Worm (Caenorhabditis elegans) whole organism, late embryonic: ENCODE results near the gene C25D7.16.
"Not testable (repeated sequence)": the region's sequence is repeated elsewhere in the genome, so short reads cannot be mapped to it uniquely, and the experiment has no call there.

Source experiments
- C38D4.7 ChIP-seq: fragments of 200-800 bp; sonication (Bioruptor generic); optimal IDR thresholded peaks from 2 replicates; lab custom pipeline; 2018; ENCODE audit warnings: mild to moderate bottlenecking, missing genetic modification characterization, moderate library complexity, missing compliant biosample characterization
- K09A11.1 ChIP-seq: sonication (generic microtip); optimal IDR thresholded peaks from 2 replicates; lab custom pipeline; 2017; ENCODE audit warnings: antibody characterized with exemption, mild to moderate bottlenecking, missing genetic modification characterization, missing compliant biosample characterization; ENCODE audit not compliant: insufficient read depth
- ahr-1 ChIP-seq: sonication (generic microtip); optimal IDR thresholded peaks from 2 replicates; lab custom pipeline; 2016; ENCODE audit warnings: missing genetic modification characterization, missing compliant biosample characterization
- ceh-18 ChIP-seq: sonication (generic microtip); optimal IDR thresholded peaks from 2 replicates; lab custom pipeline; 2016; ENCODE audit warnings: missing genetic modification characterization, missing compliant biosample characterization
- ceh-2 ChIP-seq: sonication (generic microtip); optimal IDR thresholded peaks from 2 replicates; lab custom pipeline; 2016; ENCODE audit warnings: missing genotype, missing genetic modification characterization, missing compliant biosample characterization
- ceh-24 ChIP-seq: sonication (generic microtip); optimal IDR thresholded peaks from 2 replicates; lab custom pipeline; 2016; ENCODE audit warnings: mild to moderate bottlenecking, missing genetic modification characterization, missing compliant biosample characterization
- ceh-48 ChIP-seq: sonication (generic microtip); optimal IDR thresholded peaks from 2 replicates; lab custom pipeline; 2016; ENCODE audit warnings: missing genetic modification characterization, inconsistent platforms, missing compliant biosample characterization
- ceh-6 ChIP-seq: fragments of 200-800 bp; sonication (Bioruptor generic); optimal IDR thresholded peaks from 2 replicates; lab custom pipeline; 2018; ENCODE audit warnings: mild to moderate bottlenecking, missing genetic modification characterization, missing compliant biosample characterization
- ceh-9 ChIP-seq: sonication (generic microtip); optimal IDR thresholded peaks from 2 replicates; lab custom pipeline; 2016; ENCODE audit warnings: mild to moderate bottlenecking, missing genetic modification characterization, inconsistent platforms, missing compliant biosample characterization
- dmd-4 ChIP-seq: sonication (generic microtip); optimal IDR thresholded peaks from 2 replicates; lab custom pipeline; 2016; ENCODE audit warnings: borderline replicate concordance, missing genetic modification characterization, missing compliant biosample characterization
- dve-1 ChIP-seq: sonication (generic microtip); optimal IDR thresholded peaks from 2 replicates; lab custom pipeline; 2017; ENCODE audit warnings: antibody characterized with exemption, mild to moderate bottlenecking, missing genetic modification characterization, missing compliant biosample characterization
- elt-2 ChIP-seq: sonication (generic microtip); optimal IDR thresholded peaks from 2 replicates; lab custom pipeline; 2016; ENCODE audit warnings: missing genetic modification reagents, missing genetic modification characterization, missing compliant biosample characterization
- elt-4 ChIP-seq: sonication (generic microtip); optimal IDR thresholded peaks from 2 replicates; lab custom pipeline; 2016; ENCODE audit warnings: missing genetic modification characterization, missing compliant biosample characterization
- eyg-1 ChIP-seq: sonication (generic microtip); optimal IDR thresholded peaks from 2 replicates; lab custom pipeline; 2016; ENCODE audit warnings: missing genotype, missing genetic modification characterization, missing compliant biosample characterization
- fax-1 ChIP-seq: sonication (generic microtip); optimal IDR thresholded peaks from 2 replicates; lab custom pipeline; 2016; ENCODE audit warnings: missing genotype, missing genetic modification characterization, missing compliant biosample characterization
- fkh-10 ChIP-seq: fragments of 150-350 bp; optimal IDR thresholded peaks from 2 replicates; lab custom pipeline; 2014; ENCODE audit warnings: missing biosample characterization, missing genetic modification reagents, missing genetic modification characterization
- fkh-6 ChIP-seq: sonication (generic microtip); optimal IDR thresholded peaks from 2 replicates; lab custom pipeline; 2016; ENCODE audit warnings: missing genetic modification characterization, missing compliant biosample characterization
- hlh-13 ChIP-seq: fragments of 200-800 bp; sonication (Bioruptor generic); optimal IDR thresholded peaks from 2 replicates; lab custom pipeline; 2018; ENCODE audit warnings: mild to moderate bottlenecking, missing genetic modification characterization, missing compliant biosample characterization
- hlh-15 ChIP-seq: sonication (generic microtip); optimal IDR thresholded peaks from 2 replicates; lab custom pipeline; 2016; ENCODE audit warnings: missing genetic modification characterization, missing compliant biosample characterization
- madf-2 ChIP-seq: sonication (generic microtip); optimal IDR thresholded peaks from 2 replicates; lab custom pipeline; 2017; ENCODE audit warnings: missing genetic modification characterization, missing compliant biosample characterization
- mec-3 ChIP-seq: sonication (generic microtip); optimal IDR thresholded peaks from 2 replicates; lab custom pipeline; 2016; ENCODE audit warnings: borderline replicate concordance, missing genetic modification characterization, missing compliant biosample characterization
- nhr-11 ChIP-seq: fragments of 150-350 bp; optimal IDR thresholded peaks from 2 replicates; lab custom pipeline; 2014; ENCODE audit warnings: missing biosample characterization, missing genetic modification characterization
- nhr-232 ChIP-seq: sonication (generic microtip); optimal IDR thresholded peaks from 2 replicates; lab custom pipeline; 2016; ENCODE audit warnings: missing genetic modification characterization, missing compliant biosample characterization
- pag-3 ChIP-seq: sonication (generic microtip); optimal IDR thresholded peaks from 2 replicates; lab custom pipeline; 2016; ENCODE audit warnings: missing compliant biosample characterization, missing genetic modification characterization, borderline replicate concordance
- pha-4 ChIP-seq: fragments of 150-350 bp; optimal IDR thresholded peaks from 2 replicates; lab custom pipeline; 2018; ENCODE audit warnings: missing biosample characterization, missing genetic modification reagents, missing genetic modification characterization
- pqm-1 ChIP-seq: sonication (generic microtip); optimal IDR thresholded peaks from 2 replicates; lab custom pipeline; 2016; ENCODE audit warnings: missing genetic modification characterization, missing compliant biosample characterization
- pros-1 ChIP-seq: fragments of 150-350 bp; optimal IDR thresholded peaks from 2 replicates; lab custom pipeline; 2014; ENCODE audit warnings: missing biosample characterization, missing genetic modification reagents, missing genetic modification characterization
- ref-2 ChIP-seq: sonication (generic microtip); optimal IDR thresholded peaks from 2 replicates; lab custom pipeline; 2016; ENCODE audit warnings: missing genetic modification characterization, missing compliant biosample characterization
- sox-2 ChIP-seq: fragments of 200-800 bp; sonication (Bioruptor generic); IDR thresholded peaks from 2 replicates; pipeline ENCODE4 v1.3.6; 2022; ENCODE audit warnings: missing genetic modification reagents, missing genetic modification characterization, missing compliant biosample characterization
- unc-3 ChIP-seq, 2 experiments: fragments of 200-800 bp in 1 of 2; sonication (Bioruptor generic) in 1 of 2; sonication (generic microtip) in 1 of 2; conservative IDR thresholded peaks in 1 of 2; optimal IDR thresholded peaks in 1 of 2; 2 replicates each; pipeline versions ENCODE4 v1.3.6 to Lab custom; 2016 to 2022; ENCODE audit warnings: missing compliant biosample characterization in 2 of 2, missing genetic modification characterization in 2 of 2, missing genetic modification reagents in 1 of 2
- unc-86 ChIP-seq: sonication (generic microtip); optimal IDR thresholded peaks from 2 replicates; lab custom pipeline; 2016; ENCODE audit warnings: missing genetic modification characterization, missing compliant biosample characterization

The C25D7.16 gene

DNA sequence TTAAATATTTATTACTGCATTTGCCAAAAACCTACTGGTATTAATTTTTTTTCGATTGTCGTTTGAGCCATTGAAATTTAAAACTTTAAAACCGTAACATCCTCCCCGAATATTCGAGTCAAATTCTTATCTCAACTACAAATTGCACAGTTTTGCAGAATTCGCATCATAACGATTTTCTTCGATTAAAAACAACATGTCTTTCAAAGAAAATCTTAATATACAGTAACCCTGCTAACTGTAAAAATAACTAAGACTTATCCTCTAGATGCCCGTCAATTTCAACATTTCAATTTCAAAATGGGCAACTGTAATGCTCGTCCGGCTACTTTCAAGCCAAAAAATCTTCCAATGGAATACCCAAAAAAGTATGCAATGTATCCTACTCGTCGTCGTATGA is 35.2 kb upstream of the C25D7.16 start, which contains the start of gene F14H8.5:
F14H8.5 (plus strand) TSS at position 301 of the 400 bp plus-strand sequence.
- TF ChIP-seq ceh-2 (tag; lab: Kevin White, UChicago) (no peak), mec-3 (tag; lab: Kevin White, UChicago) (no peak), hlh-15 (tag; lab: Kevin White, UChicago) (no peak), fax-1 (tag; lab: Kevin White, UChicago) (no peak), ref-2 (no peak), ceh-24 (tag; lab: Kevin White, UChicago) (no peak), eyg-1 (tag; lab: Kevin White, UChicago) (no peak), nhr-11 (tag; lab: Kevin White, UChicago) (no peak), sox-2 (no peak), elt-4 (no peak), hlh-13 (GFP tag; lab: Kevin White, UChicago) (no peak)

DNA sequence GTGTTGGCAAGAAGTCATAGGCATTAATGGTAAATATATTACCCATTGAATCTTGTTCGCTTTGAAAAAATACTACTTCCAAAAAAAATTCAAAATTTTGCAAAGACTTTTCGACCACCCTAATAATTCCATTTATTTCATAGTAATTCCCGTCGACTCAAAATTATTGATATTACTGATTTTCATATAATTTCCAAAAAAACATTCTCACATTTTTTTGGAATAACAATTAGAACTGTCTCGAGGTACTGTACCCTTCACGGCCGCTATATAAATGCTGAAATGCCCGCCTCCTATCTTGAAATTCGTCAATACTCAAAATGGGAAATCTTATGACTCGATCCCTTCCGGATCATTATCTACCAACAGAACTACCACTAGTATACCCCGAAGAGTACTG is 32.4 kb upstream of the C25D7.16 start, which contains the start of gene F14H8.4:
F14H8.4 (plus strand) TSS at position 301 of the 400 bp plus-strand sequence.
- TF ChIP-seq ceh-9 (tag; lab: Kevin White, UChicago) (no peak), unc-3 (GFP tag; conservative IDR thresholded peaks at IDR 0.05; lab: Robert Waterston, UW) (no peak), unc-3 (tag; optimal IDR thresholded peaks at IDR 0.05; lab: Kevin White, UChicago) (no peak), pqm-1 (no peak), dve-1 (no peak), ceh-18 (tag; lab: Kevin White, UChicago) (no peak), fkh-10 (GFP tag; lab: Kevin White, UChicago) (no peak)

DNA sequence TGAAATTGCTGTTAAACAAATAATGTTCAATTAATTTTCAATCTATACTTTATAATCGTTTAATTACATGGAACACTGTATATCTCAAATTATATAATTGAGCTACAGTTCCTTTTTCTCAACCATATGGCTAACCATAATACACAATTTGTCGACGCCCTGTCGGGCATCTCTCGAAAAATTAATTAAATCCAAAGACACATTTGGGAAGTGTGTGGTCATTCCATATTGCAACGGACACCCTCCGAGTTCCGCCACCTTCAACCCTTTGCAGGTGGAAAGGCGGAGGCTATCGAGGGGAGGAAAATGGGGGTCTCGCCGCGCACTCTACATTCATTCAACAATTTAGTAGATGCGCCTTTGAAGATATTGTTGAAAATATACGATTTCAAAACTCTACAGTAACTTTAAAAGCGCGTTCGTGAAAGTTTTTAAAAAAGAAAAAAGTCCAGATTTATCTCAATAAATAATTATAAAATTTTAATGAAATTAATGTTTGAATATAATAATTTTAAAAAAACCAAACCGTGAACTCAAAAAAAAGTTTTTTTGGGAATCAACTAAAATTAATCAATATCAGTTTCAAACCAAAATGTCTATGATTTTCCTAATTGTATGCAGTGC is 27.0 kb upstream of the C25D7.16 start, which contains the start of gene F14H8.8:
F14H8.8 (plus strand) TSS at position 574 of the 624 bp plus-strand sequence.
- no peak for TF ChIP-seq ceh-6
- no peak for TF ChIP-seq nhr-232 (tag; lab: Kevin White, UChicago)
- no peak for TF ChIP-seq mec-3 (tag; lab: Kevin White, UChicago)
- no peak for TF ChIP-seq pag-3 (tag; lab: Kevin White, UChicago)
- TF ChIP-seq dmd-4 (tag; lab: Kevin White, UChicago), result no peak
- no peak for TF ChIP-seq pros-1 (tag; lab: Kevin White, UChicago)
- no peak for TF ChIP-seq unc-86 (tag; lab: Kevin White, UChicago)
- TF ChIP-seq elt-2 (tag; lab: Kevin White, UChicago), result no peak
- no peak for TF ChIP-seq ceh-48
- TF ChIP-seq C38D4.7 (GFP tag; lab: Kevin White, UChicago), result no peak
- TF ChIP-seq K09A11.1 (tag; lab: Kevin White, UChicago), result no peak
- no peak for TF ChIP-seq fkh-10 (GFP tag; lab: Kevin White, UChicago)
- TF ChIP-seq ahr-1, result no peak
- no peak for TF ChIP-seq madf-2 (tag; lab: Kevin White, UChicago)

DNA sequence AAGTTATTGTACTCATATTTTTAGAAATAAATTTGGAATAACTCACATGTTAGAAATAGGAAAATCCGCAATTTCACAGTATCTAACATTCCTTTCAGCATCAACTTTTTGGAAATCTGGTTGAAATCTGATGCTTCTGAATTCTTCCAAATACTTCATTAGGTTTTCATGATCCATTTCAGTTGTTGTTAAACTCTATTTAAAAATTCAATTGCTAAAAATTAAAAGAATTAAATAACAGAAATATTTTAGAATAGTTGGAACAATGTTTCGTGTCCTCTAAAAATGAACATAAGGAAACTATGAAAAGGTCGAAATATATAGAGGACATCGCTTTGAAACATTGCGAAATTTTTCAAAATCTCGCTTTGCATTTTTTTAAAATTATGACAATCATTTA is 24.6 kb upstream of the C25D7.16 start, which contains the start of gene cng-1:
cng-1 (minus strand) TSS at position 101 of the 400 bp plus-strand sequence.
- TF ChIP-seq fkh-6 (tag; lab: Kevin White, UChicago); pqm-1; fax-1 (tag; lab: Kevin White, UChicago): not testable (repeated sequence)
- TF ChIP-seq, all 69 proteins: peak for 0; not testable (repeated sequence) for 69

DNA sequence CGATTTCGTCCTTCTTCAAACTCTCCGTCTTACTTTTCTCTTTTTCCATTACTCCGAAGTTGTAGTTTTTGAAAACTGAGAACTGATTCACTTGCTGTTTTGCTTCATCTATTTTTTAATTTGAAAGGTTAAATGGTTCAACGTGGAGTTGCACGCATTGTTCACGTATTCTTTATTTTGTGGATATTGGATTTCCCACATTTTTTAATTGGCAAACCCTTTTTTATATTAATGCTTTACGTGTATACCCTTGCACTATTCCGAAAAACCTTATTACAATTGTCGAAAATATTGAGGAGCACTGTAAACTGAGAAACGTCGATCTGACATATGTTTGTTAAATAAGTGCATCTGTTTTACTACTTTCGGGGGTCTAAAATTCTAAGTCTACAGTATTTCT is 19.2 kb upstream of the C25D7.16 start, which contains the start of gene melo-3:
melo-3 (minus strand) TSS at position 101 of the 400 bp plus-strand sequence.
- TF ChIP-seq pha-4; dve-1; ceh-24 (tag; lab: Kevin White, UChicago): not testable (repeated sequence)
